Worm (Caenorhabditis elegans) whole organism, L3 larva: ENCODE results near the gene ced-2.

ENCODE experiments used
- R02D3.7 ChIP-seq: fragments of 150-350 bp; optimal IDR thresholded peaks from 2 replicates; lab custom pipeline; 2014; ENCODE audit warnings: missing biosample characterization, missing genetic modification characterization
- ZK546.5 ChIP-seq: sonication (generic microtip); optimal IDR thresholded peaks from 2 replicates; lab custom pipeline; 2017; ENCODE audit warnings: missing biosample characterization, missing genetic modification characterization
- aly-2 ChIP-seq: fragments of 150-350 bp; optimal IDR thresholded peaks from 2 replicates; lab custom pipeline; 2014; ENCODE audit warnings: missing biosample characterization, missing genetic modification characterization
- ama-1 ChIP-seq: fragments of 150-350 bp; optimal IDR thresholded peaks from 2 replicates; lab custom pipeline; 2018
- ceh-16 ChIP-seq: sonication (generic microtip); optimal IDR thresholded peaks from 2 replicates; lab custom pipeline; 2017; ENCODE audit warnings: missing biosample characterization, missing genetic modification characterization
- ceh-9 ChIP-seq: sonication (generic microtip); optimal IDR thresholded peaks from 2 replicates; lab custom pipeline; 2018; ENCODE audit warnings: missing biosample characterization, missing genetic modification characterization
- daf-12 ChIP-seq: fragments of 150-350 bp; optimal IDR thresholded peaks from 2 replicates; lab custom pipeline; 2014; ENCODE audit warnings: missing biosample characterization, missing genetic modification reagents, missing genetic modification characterization
- egl-27 ChIP-seq: sonication (generic microtip); optimal IDR thresholded peaks from 4 replicates; lab custom pipeline; 2017; ENCODE audit warnings: missing biosample characterization, missing genetic modification reagents, missing genetic modification characterization
- egl-5 ChIP-seq: fragments of 150-350 bp; optimal IDR thresholded peaks from 2 replicates; lab custom pipeline; 2017; ENCODE audit warnings: missing biosample characterization, missing genetic modification reagents, missing genetic modification characterization, inconsistent platforms
- elt-1 ChIP-seq: fragments of 150-350 bp; optimal IDR thresholded peaks from 2 replicates; lab custom pipeline; 2014; ENCODE audit warnings: missing biosample characterization, missing genetic modification characterization
- elt-2 ChIP-seq: sonication (generic microtip); optimal IDR thresholded peaks from 2 replicates; lab custom pipeline; 2016; ENCODE audit warnings: missing genetic modification reagents, mild to moderate bottlenecking, missing genetic modification characterization, missing compliant biosample characterization
- elt-3 ChIP-seq, 3 experiments: fragments of 150-350 bp in 1 of 3; sonication (generic microtip) in 2 of 3; optimal IDR thresholded peaks; 2 replicates in 2 of 3; 4 replicates in 1 of 3; lab custom pipeline; 2014 to 2017; ENCODE audit warnings: missing biosample characterization in 3 of 3, missing genetic modification characterization in 3 of 3
- eor-1 ChIP-seq, 2 experiments: fragments of 150-350 bp; optimal IDR thresholded peaks; 2 replicates each; lab custom pipeline; 2014 to 2018; ENCODE audit warnings: missing biosample characterization in 2 of 2, missing genetic modification characterization in 2 of 2
- fkh-10 ChIP-seq: sonication (generic microtip); optimal IDR thresholded peaks from 2 replicates; lab custom pipeline; 2017; ENCODE audit warnings: missing biosample characterization, missing genetic modification reagents, missing genetic modification characterization
- fkh-2 ChIP-seq: fragments of 150-350 bp; optimal IDR thresholded peaks from 2 replicates; lab custom pipeline; 2014; ENCODE audit warnings: missing biosample characterization, missing genetic modification reagents, missing genetic modification characterization
- fos-1 ChIP-seq: fragments of 150-350 bp; optimal IDR thresholded peaks from 2 replicates; lab custom pipeline; 2014; ENCODE audit warnings: missing biosample characterization, missing genetic modification characterization
- hmg-11 ChIP-seq: sonication (generic microtip); optimal IDR thresholded peaks from 2 replicates; lab custom pipeline; 2016; ENCODE audit warnings: missing genetic modification characterization, missing compliant biosample characterization
- jun-1 ChIP-seq: fragments of 150-350 bp; optimal IDR thresholded peaks from 2 replicates; lab custom pipeline; 2014; ENCODE audit warnings: missing biosample characterization, missing genetic modification reagents, missing genetic modification characterization
- lin-15B ChIP-seq: fragments of 150-350 bp; optimal IDR thresholded peaks from 2 replicates; lab custom pipeline; 2014; ENCODE audit warnings: missing biosample characterization, missing genetic modification characterization
- nhr-11 ChIP-seq: fragments of 150-350 bp; optimal IDR thresholded peaks from 2 replicates; lab custom pipeline; 2014; ENCODE audit warnings: missing biosample characterization, missing genetic modification characterization
- nhr-12 ChIP-seq: fragments of 150-350 bp; optimal IDR thresholded peaks from 2 replicates; lab custom pipeline; 2014; ENCODE audit warnings: missing biosample characterization, missing genetic modification characterization
- nhr-23 ChIP-seq: fragments of 150-350 bp; optimal IDR thresholded peaks from 2 replicates; lab custom pipeline; 2014; ENCODE audit warnings: missing biosample characterization, missing genetic modification reagents, missing genetic modification characterization
- nhr-237 ChIP-seq: fragments of 150-350 bp; optimal IDR thresholded peaks from 2 replicates; lab custom pipeline; 2014; ENCODE audit warnings: missing biosample characterization, missing genetic modification characterization
- nhr-25 ChIP-seq: sonication (generic microtip); optimal IDR thresholded peaks from 2 replicates; lab custom pipeline; 2017; ENCODE audit warnings: missing biosample characterization, missing genetic modification characterization
- nhr-43 ChIP-seq: sonication (generic microtip); optimal IDR thresholded peaks from 2 replicates; lab custom pipeline; 2016; ENCODE audit warnings: mild to moderate bottlenecking, missing genetic modification characterization, missing compliant biosample characterization; ENCODE audit not compliant: poor library complexity, severe bottlenecking
- nhr-67 ChIP-seq: fragments of 150-350 bp; optimal IDR thresholded peaks from 2 replicates; lab custom pipeline; 2014; ENCODE audit warnings: missing biosample characterization, missing genetic modification characterization
- nhr-76 ChIP-seq: fragments of 150-350 bp; sonication (generic microtip); optimal IDR thresholded peaks from 5 replicates; lab custom pipeline; 2014; ENCODE audit warnings: missing biosample characterization, missing genetic modification characterization
- pha-4 ChIP-seq: fragments of 150-350 bp; optimal IDR thresholded peaks from 2 replicates; lab custom pipeline; 2014; ENCODE audit warnings: missing biosample characterization, missing genetic modification reagents, missing genetic modification characterization
- pqm-1 ChIP-seq: fragments of 150-350 bp; optimal IDR thresholded peaks from 2 replicates; lab custom pipeline; 2017; ENCODE audit warnings: missing biosample characterization, missing genetic modification characterization, inconsistent platforms
- sea-2 ChIP-seq: fragments of 150-350 bp; sonication (generic microtip); optimal IDR thresholded peaks from 4 replicates; lab custom pipeline; 2014; ENCODE audit warnings: missing biosample characterization, missing genetic modification reagents, missing genetic modification characterization
- skn-1 ChIP-seq: fragments of 150-350 bp; optimal IDR thresholded peaks from 2 replicates; lab custom pipeline; 2014; ENCODE audit warnings: missing biosample characterization, missing genetic modification characterization
- snpc-4 ChIP-seq: fragments of 150-350 bp; optimal IDR thresholded peaks from 2 replicates; lab custom pipeline; 2014; ENCODE audit warnings: missing biosample characterization, missing genetic modification characterization
- tbx-2 ChIP-seq: sonication (generic microtip); optimal IDR thresholded peaks from 2 replicates; lab custom pipeline; 2016; ENCODE audit warnings: mild to moderate bottlenecking, missing genetic modification characterization, missing compliant biosample characterization
- unc-39 ChIP-seq: sonication (generic microtip); optimal IDR thresholded peaks from 4 replicates; lab custom pipeline; 2017; ENCODE audit warnings: missing biosample characterization, missing genetic modification characterization
- unc-62 ChIP-seq: fragments of 150-350 bp; sonication (generic microtip); optimal IDR thresholded peaks from 4 replicates; lab custom pipeline; 2014; ENCODE audit warnings: missing biosample characterization, missing genetic modification reagents, missing genetic modification characterization
- zag-1 ChIP-seq: fragments of 150-350 bp; optimal IDR thresholded peaks from 2 replicates; lab custom pipeline; 2014; ENCODE audit warnings: missing biosample characterization, missing genetic modification characterization
- ztf-4 ChIP-seq: fragments of 150-350 bp; optimal IDR thresholded peaks from 2 replicates; lab custom pipeline; 2014; ENCODE audit warnings: missing biosample characterization, missing genetic modification characterization

ced-2 gene

ce11 chrIV:1624447-1624846 is 27.3 kb downstream of the ced-2 start:
- TF ChIP-seq fkh-10 (GFP tag; lab: Kevin White, UChicago), result no peak
- no peak for TF ChIP-seq ceh-9 (tag; lab: Kevin White, UChicago)
- no peak for TF ChIP-seq unc-62
- no peak for TF ChIP-seq egl-27 (tag; lab: Kevin White, UChicago)
- no peak for TF ChIP-seq nhr-25 (tag; lab: Kevin White, UChicago)
- TF ChIP-seq egl-5 (tag; lab: Kevin White, UChicago), result no peak
- no peak for TF ChIP-seq tbx-2 (tag; lab: Kevin White, UChicago)
- TF ChIP-seq nhr-76 (tag; lab: Kevin White, UChicago), result no peak
- no peak for TF ChIP-seq skn-1 (tag; lab: Kevin White, UChicago)

ce11 chrIV:1626342-1626855 is 29.3 kb downstream of the ced-2 start, which contains the start of gene nhr-146:
Gene nhr-146, plus strand, starts transcription at chrIV:1626805.
- TF ChIP-seq elt-2 (tag; lab: Kevin White, UChicago), result no peak
- TF ChIP-seq tbx-2 (tag; lab: Kevin White, UChicago), result no peak
- no peak for TF ChIP-seq lin-15B (tag; lab: Kevin White, UChicago)
- TF ChIP-seq nhr-67 (tag; lab: Kevin White, UChicago), result no peak
- TF ChIP-seq snpc-4 (tag; lab: Kevin White, UChicago), result no peak
- no peak for TF ChIP-seq ztf-4
- no peak for TF ChIP-seq ceh-16 (tag; lab: Kevin White, UChicago)
- no peak for TF ChIP-seq egl-5 (tag; lab: Kevin White, UChicago)
- TF ChIP-seq nhr-11 (tag; lab: Kevin White, UChicago), result no peak
- TF ChIP-seq elt-3 (tag; optimal IDR thresholded peaks at IDR 0.05; lab: Kevin White, UChicago), result no peak
- no peak for TF ChIP-seq nhr-25 (tag; lab: Kevin White, UChicago)
- no peak for TF ChIP-seq zag-1
- no peak for TF ChIP-seq sea-2 (GFP tag; lab: Kevin White, UChicago)
- TF ChIP-seq unc-39, result no peak
- TF ChIP-seq nhr-12 (tag; lab: Kevin White, UChicago), result no peak
- no peak for TF ChIP-seq pqm-1 (tag; lab: Kevin White, UChicago)

- TF ChIP-seq ceh-16 (tag; lab: Kevin White, UChicago) (no peak), unc-39 (no peak), egl-5 (tag; lab: Kevin White, UChicago) (no peak), ztf-4 (no peak), jun-1 (tag; lab: Kevin White, UChicago) (no peak), nhr-25 (tag; lab: Kevin White, UChicago) (no peak), fkh-10 (GFP tag; lab: Kevin White, UChicago) (no peak), elt-1 (tag; lab: Kevin White, UChicago) (no peak), nhr-43 (tag; lab: Kevin White, UChicago) (no peak), nhr-23 (no peak), fos-1 (tag; lab: Kevin White, UChicago) (no peak)
Measured at ce11 chrIV:1628281-1628680, 31.2 kb downstream of the ced-2 start.

ce11 chrIV:1628730-1629129 is 31.6 kb downstream of the ced-2 start:
- TF ChIP-seq daf-12 (tag; lab: Kevin White, UChicago), result no peak
- no peak for TF ChIP-seq ama-1
- TF ChIP-seq nhr-25 (tag; lab: Kevin White, UChicago), result no peak
- no peak for TF ChIP-seq pha-4 (tag; lab: Kevin White, UChicago)
- TF ChIP-seq nhr-237, result no peak
- TF ChIP-seq fkh-2 (tag; lab: Kevin White, UChicago), result no peak
- TF ChIP-seq ZK546.5 (tag; lab: Kevin White, UChicago), result no peak
- TF ChIP-seq sea-2 (GFP tag; lab: Kevin White, UChicago), result no peak
- TF ChIP-seq skn-1 (tag; lab: Kevin White, UChicago), result no peak
- no peak for TF ChIP-seq nhr-12 (tag; lab: Kevin White, UChicago)
- no peak for TF ChIP-seq aly-2 (tag; lab: Kevin White, UChicago)
- TF ChIP-seq ztf-4, result no peak
- TF ChIP-seq pqm-1 (tag; lab: Kevin White, UChicago), result no peak
- TF ChIP-seq jun-1 (tag; lab: Kevin White, UChicago), result no peak
- TF ChIP-seq ceh-16 (tag; lab: Kevin White, UChicago), result no peak
- no peak for TF ChIP-seq R02D3.7
- no peak for TF ChIP-seq eor-1 (tag; optimal IDR thresholded peaks at IDR 0.05; lab: Kevin White, UChicago)
- no peak for TF ChIP-seq elt-2 (tag; lab: Kevin White, UChicago)
- no peak for TF ChIP-seq nhr-76 (tag; lab: Kevin White, UChicago)
- no peak for TF ChIP-seq hmg-11
